Fruit fly (Drosophila melanogaster) whole organism, embryonic: ENCODE data around the gene wek.
A peak's percentile ranks its signal among the peaks of the same experiment; 100 is the strongest.

ENCODE experiments used
- CG10462 ChIP-seq: fragments of 200-800 bp; sonication (Bioruptor generic); optimal IDR thresholded peaks from 2 replicates; lab custom pipeline; 2016; ENCODE audit warnings: missing biosample characterization, missing genetic modification characterization
- CG10565 ChIP-seq: fragments of 200-800 bp; sonication (Bioruptor generic); optimal IDR thresholded peaks from 3 replicates; lab custom pipeline; 2016; ENCODE audit warnings: missing biosample characterization, mild to moderate bottlenecking, missing genetic modification characterization
- CG10959 ChIP-seq: fragments of 200-800 bp; sonication (Bioruptor generic); IDR thresholded peaks from 2 replicates; pipeline ENCODE4 v1.3.6; 2022; ENCODE audit warnings: missing biosample characterization, missing genetic modification characterization
- CG11723 ChIP-seq: fragments of 200-800 bp; sonication (Bioruptor generic); optimal IDR thresholded peaks from 2 replicates; lab custom pipeline; 2017; ENCODE audit warnings: missing biosample characterization, mild to moderate bottlenecking, missing genetic modification characterization
- CG12659 ChIP-seq: fragments of 200-800 bp; sonication (Bioruptor generic); optimal IDR thresholded peaks from 3 replicates; lab custom pipeline; 2017; ENCODE audit warnings: mild to moderate bottlenecking, missing biosample characterization, missing genetic modification reagents, missing genetic modification characterization
- CG15269 ChIP-seq: fragments of 200-800 bp; sonication (Bioruptor generic); optimal IDR thresholded peaks from 2 replicates; lab custom pipeline; 2018; ENCODE audit warnings: missing biosample characterization, mild to moderate bottlenecking, missing genetic modification characterization, moderate library complexity
- CG16779 ChIP-seq: fragments of 200-800 bp; sonication (Bioruptor generic); IDR thresholded peaks from 2 replicates; pipeline ENCODE4 v1.3.6; 2022; ENCODE audit warnings: missing biosample characterization, missing genetic modification characterization
- CG16815 ChIP-seq: fragments of 200-800 bp; sonication (Bioruptor generic); optimal IDR thresholded peaks from 3 replicates; lab custom pipeline; 2017; ENCODE audit warnings: missing biosample characterization, mild to moderate bottlenecking, missing genetic modification characterization
- CG17912 ChIP-seq: fragments of 200-800 bp; sonication (Bioruptor generic); optimal IDR thresholded peaks from 2 replicates; lab custom pipeline; 2018; ENCODE audit warnings: missing biosample characterization, mild to moderate bottlenecking, missing genetic modification characterization
- CG2678 ChIP-seq: fragments of 200-800 bp; sonication (Bioruptor generic); optimal IDR thresholded peaks from 3 replicates; lab custom pipeline; 2019; ENCODE audit warnings: missing biosample characterization, mild to moderate bottlenecking, missing genetic modification characterization, moderate library complexity
- CG3847 ChIP-seq: fragments of 200-800 bp; sonication (Bioruptor generic); IDR thresholded peaks from 2 replicates; pipeline ENCODE4 v1.3.6; 2022; ENCODE audit warnings: missing biosample characterization, missing genetic modification characterization
- CG6254 ChIP-seq: fragments of 200-800 bp; sonication (Bioruptor generic); optimal IDR thresholded peaks from 3 replicates; lab custom pipeline; 2017; ENCODE audit warnings: mild to moderate bottlenecking, missing biosample characterization, missing genetic modification reagents, missing genetic modification characterization
- CG6791 ChIP-seq: fragments of 200-800 bp; sonication (Bioruptor generic); IDR thresholded peaks from 3 replicates; pipeline ENCODE4 v1.3.6; 2022; ENCODE audit warnings: missing biosample characterization, missing genetic modification characterization; ENCODE audit not compliant: partially characterized antibody
- CG7372 ChIP-seq: fragments of 200-800 bp; sonication (Bioruptor generic); IDR thresholded peaks from 2 replicates; pipeline ENCODE4 v1.3.6; 2022; ENCODE audit warnings: missing biosample characterization, missing genetic modification characterization
- CG8089 ChIP-seq: fragments of 200-800 bp; sonication (Bioruptor generic); optimal IDR thresholded peaks from 3 replicates; lab custom pipeline; 2016; ENCODE audit warnings: missing biosample characterization, missing genetic modification characterization
- CG8281 ChIP-seq: fragments of 200-800 bp; sonication (Bioruptor generic); optimal IDR thresholded peaks from 2 replicates; lab custom pipeline; 2018; ENCODE audit warnings: missing biosample characterization, mild to moderate bottlenecking, missing genetic modification characterization, moderate library complexity
- CG8944 ChIP-seq: fragments of 200-800 bp; sonication (Bioruptor generic); optimal IDR thresholded peaks from 3 replicates; lab custom pipeline; 2016; ENCODE audit warnings: missing biosample characterization, missing genetic modification characterization
- CkIIα-i1 ChIP-seq: fragments of 200-800 bp; sonication (Bioruptor generic); IDR thresholded peaks from 2 replicates; pipeline ENCODE4 v1.3.6; 2022; ENCODE audit warnings: missing biosample characterization, missing genetic modification characterization
- Dad ChIP-seq: fragments of 200-800 bp; sonication (Bioruptor generic); optimal IDR thresholded peaks from 3 replicates; lab custom pipeline; 2016; ENCODE audit warnings: missing biosample characterization, missing genetic modification characterization
- Doc3 ChIP-seq: fragments of 200-800 bp; sonication (Bioruptor generic); IDR thresholded peaks from 3 replicates; pipeline ENCODE4 v1.3.6; 2022; ENCODE audit warnings: missing biosample characterization, missing genetic modification characterization; ENCODE audit not compliant: partially characterized antibody
- E2f1 ChIP-seq: fragments of 200-800 bp; sonication (Bioruptor generic); IDR thresholded peaks from 2 replicates; pipeline ENCODE4 v1.3.6; 2022; ENCODE audit warnings: missing biosample characterization, missing genetic modification characterization
- H2.0 ChIP-seq: fragments of 200-800 bp; sonication (Bioruptor generic); IDR thresholded peaks from 2 replicates; pipeline ENCODE4 v1.3.6; 2022; ENCODE audit warnings: missing biosample characterization, missing genetic modification characterization
- HmgZ ChIP-seq: fragments of 200-800 bp; sonication (Bioruptor generic); optimal IDR thresholded peaks from 2 replicates; lab custom pipeline; 2018; ENCODE audit warnings: missing biosample characterization, mild to moderate bottlenecking, missing genetic modification characterization
- MBD-R2 ChIP-seq: fragments of 200-800 bp; sonication (Bioruptor generic); IDR thresholded peaks from 2 replicates; pipeline ENCODE4 v1.3.6; 2022; ENCODE audit warnings: missing biosample characterization, missing genetic modification characterization
- Ptx1 ChIP-seq: fragments of 200-800 bp; sonication (Bioruptor generic); IDR thresholded peaks from 2 replicates; pipeline ENCODE4 v1.3.6; 2022; ENCODE audit warnings: missing biosample characterization, missing genetic modification characterization
- Spps ChIP-seq: fragments of 200-800 bp; sonication (Bioruptor generic); optimal IDR thresholded peaks from 2 replicates; lab custom pipeline; 2018; ENCODE audit warnings: missing biosample characterization, mild to moderate bottlenecking, missing genetic modification characterization
- Trl ChIP-seq, 3 experiments: fragments of >200 bp in 2 of 3; fragments of 200-800 bp in 1 of 3; sonication (Bioruptor generic) in 1 of 3; optimal IDR thresholded peaks; 2 replicates in 1 of 3; 3 replicates in 2 of 3; lab custom pipeline; 2016 to 2017; ENCODE audit warnings: missing biosample characterization in 1 of 3, missing genetic modification characterization in 1 of 3
- Usf ChIP-seq: fragments of 200-800 bp; sonication (Bioruptor generic); optimal IDR thresholded peaks from 2 replicates; lab custom pipeline; 2017; ENCODE audit warnings: missing genotype, missing biosample characterization, missing genetic modification characterization
- aop ChIP-seq: fragments of 200-800 bp; sonication (Bioruptor generic); IDR thresholded peaks from 2 replicates; pipeline ENCODE4 v1.3.6; 2022; ENCODE audit warnings: missing biosample characterization, missing genetic modification characterization
- danr ChIP-seq: fragments of 200-800 bp; sonication (Bioruptor generic); IDR thresholded peaks from 2 replicates; pipeline ENCODE4 v1.3.6; 2022; ENCODE audit warnings: missing biosample characterization, missing genetic modification characterization
- dati ChIP-seq: fragments of 200-800 bp; sonication (Bioruptor generic); IDR thresholded peaks from 2 replicates; pipeline ENCODE4 v1.3.6; 2022; ENCODE audit warnings: missing biosample characterization, missing genetic modification characterization
- gcm ChIP-seq: fragments of 200-800 bp; sonication (Bioruptor generic); optimal IDR thresholded peaks from 2 replicates; lab custom pipeline; 2019; ENCODE audit warnings: missing biosample characterization, mild to moderate bottlenecking, missing genetic modification characterization, moderate library complexity
- h ChIP-seq: fragments of >200 bp; optimal IDR thresholded peaks from 2 replicates; lab custom pipeline; 2017
- hkb ChIP-seq, 2 experiments: fragments of 200-800 bp in 1 of 2; fragments of >200 bp in 1 of 2; sonication (Bioruptor generic) in 1 of 2; IDR thresholded peaks in 1 of 2; optimal IDR thresholded peaks in 1 of 2; 2 replicates each; pipeline versions ENCODE4 v1.3.6 to Lab custom; 2017 to 2022; ENCODE audit warnings: missing biosample characterization in 1 of 2, missing genetic modification characterization in 1 of 2
- kay ChIP-seq: fragments of 200-800 bp; sonication (Bioruptor generic); optimal IDR thresholded peaks from 2 replicates; lab custom pipeline; 2016; ENCODE audit warnings: missing biosample characterization, missing genetic modification characterization
- lbe ChIP-seq: fragments of 200-800 bp; sonication (Bioruptor generic); optimal IDR thresholded peaks from 2 replicates; lab custom pipeline; 2016; ENCODE audit warnings: missing biosample characterization, mild to moderate bottlenecking, missing genetic modification characterization
- lilli ChIP-seq: fragments of 200-800 bp; sonication (Bioruptor generic); optimal IDR thresholded peaks from 3 replicates; lab custom pipeline; 2016; ENCODE audit warnings: missing biosample characterization, missing genetic modification characterization
- lola ChIP-seq, 3 experiments: fragments of >200 bp in 2 of 3; fragments of 200-800 bp in 1 of 3; sonication (Bioruptor generic) in 1 of 3; optimal IDR thresholded peaks; 2 replicates each; lab custom pipeline; 2017 to 2019; ENCODE audit warnings: missing biosample characterization in 3 of 3, missing genetic modification characterization in 3 of 3, mild to moderate bottlenecking in 1 of 3, moderate library complexity in 1 of 3
- nmo ChIP-seq: fragments of 200-800 bp; sonication (Bioruptor generic); optimal IDR thresholded peaks from 2 replicates; lab custom pipeline; 2018; ENCODE audit warnings: missing biosample characterization, mild to moderate bottlenecking, missing genetic modification characterization, moderate library complexity
- org-1 ChIP-seq: fragments of 200-800 bp; sonication (Bioruptor generic); optimal IDR thresholded peaks from 2 replicates; lab custom pipeline; 2017; ENCODE audit warnings: missing biosample characterization, missing genetic modification characterization
- ro ChIP-seq: fragments of 200-800 bp; sonication (Bioruptor generic); IDR thresholded peaks from 2 replicates; pipeline ENCODE4 v1.3.6; 2022; ENCODE audit warnings: missing biosample characterization, missing genetic modification characterization
- sna ChIP-seq: fragments of 200-800 bp; sonication (Bioruptor generic); IDR thresholded peaks from 2 replicates; pipeline ENCODE4 v1.3.6; 2022; ENCODE audit warnings: missing biosample characterization, missing genetic modification characterization; ENCODE audit not compliant: partially characterized antibody
- so ChIP-seq: fragments of 200-800 bp; sonication (Bioruptor generic); IDR thresholded peaks from 3 replicates; pipeline ENCODE4 v1.3.6; 2022; ENCODE audit warnings: missing biosample characterization, missing genetic modification characterization
- ssp ChIP-seq: fragments of 200-800 bp; sonication (Bioruptor generic); IDR thresholded peaks from 2 replicates; pipeline ENCODE4 v1.3.6; 2022; ENCODE audit warnings: missing biosample characterization, missing genetic modification characterization
- tio ChIP-seq: fragments of 200-800 bp; sonication (Bioruptor generic); optimal IDR thresholded peaks from 2 replicates; lab custom pipeline; 2017; ENCODE audit warnings: missing biosample characterization, missing genetic modification characterization, inconsistent platforms
- tx ChIP-seq: fragments of 200-800 bp; sonication (Bioruptor generic); optimal IDR thresholded peaks from 2 replicates; lab custom pipeline; 2016; ENCODE audit warnings: missing biosample characterization, missing genetic modification characterization
- unc-4 ChIP-seq: fragments of 200-800 bp; sonication (Bioruptor generic); IDR thresholded peaks from 2 replicates; pipeline ENCODE4 v1.3.6; 2022; ENCODE audit warnings: missing biosample characterization, missing genetic modification characterization; ENCODE audit not compliant: partially characterized antibody

wek gene

DNA sequence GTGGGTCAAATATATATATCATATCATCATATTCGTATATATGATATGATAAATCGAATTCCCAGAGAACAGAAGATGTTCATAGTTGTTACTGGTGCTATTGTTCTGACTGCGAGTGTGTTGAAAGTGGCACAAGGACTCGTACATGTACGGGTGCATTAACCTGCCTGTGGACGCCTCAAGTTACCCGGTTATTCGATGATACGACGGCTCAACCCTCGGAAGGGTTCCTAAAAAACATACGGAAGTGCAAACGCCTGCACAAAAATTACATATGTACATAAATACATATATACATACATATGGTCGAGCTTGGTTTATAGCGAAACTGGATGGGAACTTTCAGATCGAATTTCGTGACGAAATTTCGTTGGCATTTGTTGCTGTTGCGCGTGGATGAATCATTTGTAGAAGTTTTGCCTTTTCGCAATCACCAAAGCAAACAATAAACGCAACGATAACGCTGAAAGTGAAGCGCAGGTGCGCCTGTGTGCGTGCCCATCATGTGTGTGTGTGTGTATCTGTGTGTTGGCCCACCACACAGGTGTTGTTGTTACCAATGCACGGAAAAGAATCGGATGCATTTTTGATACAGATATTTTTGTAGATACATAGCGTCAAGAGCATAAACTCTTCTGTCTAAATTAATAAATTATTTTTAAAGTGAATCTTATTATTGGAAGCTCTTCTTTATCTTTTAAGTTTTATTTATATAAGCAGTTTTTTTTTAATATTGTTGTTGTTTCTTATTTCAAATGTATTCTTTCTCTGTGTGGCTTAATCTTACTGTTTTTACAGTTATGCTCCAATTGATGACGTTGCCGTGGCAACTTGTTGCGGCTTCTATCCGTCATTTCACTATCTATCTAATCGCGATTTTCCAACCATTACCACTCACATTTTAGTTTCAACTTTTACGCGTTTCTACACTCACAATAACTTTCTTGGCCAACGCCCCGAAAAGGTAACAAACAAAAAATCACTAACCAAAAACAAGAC, 6.4 kb downstream of the wek start (continued):
- TF ChIP-seq CG10462 (GFP tag; lab: Kevin White, UChicago) (peak; percentile 24), nmo (GFP tag; lab: Kevin White, UChicago) (peak; percentile 81), ssp (GFP tag; lab: Robert Waterston, UW) (peak; percentile 60), CG3847 (GFP tag; lab: Robert Waterston, UW) (peak; percentile 57), CG15269 (tag; lab: Kevin White, UChicago) (peak; percentile 83), CG8944 (GFP tag; lab: Kevin White, UChicago) (peak; percentile 15), H2.0 (GFP tag; lab: Robert Waterston, UW) (peak; percentile 72), CkIIα-i1 (GFP tag; lab: Robert Waterston, UW) (no peak), kay (GFP tag; lab: Kevin White, UChicago) (peak; percentile 37), CG7372 (peak; percentile 70), CG12659 (GFP tag; lab: Kevin White, UChicago) (peak; percentile 65), CG6791 (no peak), danr (GFP tag; lab: Robert Waterston, UW) (peak; percentile 68), CG11723 (GFP tag; lab: Kevin White, UChicago) (peak; percentile 56), Usf (GFP tag; lab: Kevin White, UChicago) (no peak), gcm (GFP tag; lab: Kevin White, UChicago) (peak; percentile 76), ro (GFP tag; lab: Robert Waterston, UW) (peak; percentile 27; the same call in 1 of the 2 replicates), MBD-R2 (no peak), so (GFP tag; lab: Robert Waterston, UW) (peak; percentile 79), CG2678 (tag; lab: Kevin White, UChicago) (peak; percentile 86), Trl (optimal IDR thresholded peaks at IDR 0.05; lab: Kevin White, UChicago) (no peak), Trl (GFP tag; optimal IDR thresholded peaks at IDR 0.05; lab: Kevin White, UChicago) (no peak), aop (GFP tag; lab: Robert Waterston, UW) (0 out of 2 replicates have a peak, but pooled peaks have one; percentile 4), CG8281 (tag; lab: Kevin White, UChicago) (peak; percentile 41), lbe (GFP tag; lab: Kevin White, UChicago) (peak; percentile 80), Ptx1 (GFP tag; lab: Robert Waterston, UW) (peak; percentile 87), Doc3 (GFP tag; lab: Robert Waterston, UW) (no peak), Dad (GFP tag; lab: Kevin White, UChicago) (peak; percentile 20), dati (GFP tag; lab: Robert Waterston, UW) (0 out of 2 replicates have a peak, but pooled peaks have one; percentile 53), unc-4 (GFP tag; lab: Robert Waterston, UW) (no peak), CG17912 (GFP tag; lab: Kevin White, UChicago) (no peak), CG16815 (GFP tag; lab: Kevin White, UChicago) (peak; percentile 30), sna (GFP tag; lab: Robert Waterston, UW) (no peak), hkb (optimal IDR thresholded peaks at IDR 0.05; lab: Kevin White, UChicago) (no peak), hkb (GFP tag; IDR thresholded peaks at IDR 0.05; lab: Robert Waterston, UW) (peak; percentile 84), lola (GFP tag; optimal IDR thresholded peaks at IDR 0.05; lab: Kevin White, UChicago) (peak in 1 of 3 experiments; percentile 82), E2f1 (peak; percentile 85), CG16779 (GFP tag; lab: Robert Waterston, UW) (no peak), tio (GFP tag; lab: Kevin White, UChicago) (no peak), CG6254 (GFP tag; lab: Kevin White, UChicago) (peak; percentile 72), lilli (GFP tag; lab: Kevin White, UChicago) (peak; percentile 49), HmgZ (tag; lab: Kevin White, UChicago) (no peak), tx (GFP tag; lab: Kevin White, UChicago) (no peak), Spps (tag; lab: Kevin White, UChicago) (peak; percentile 35), org-1 (peak; percentile 38), CG10959 (GFP tag; lab: Robert Waterston, UW) (peak; percentile 77; the same call in 1 of the 2 replicates), CG10565 (GFP tag; lab: Kevin White, UChicago) (no peak), h (no peak), CG8089 (GFP tag; lab: Kevin White, UChicago) (peak; percentile 48)
